Fruit fly (Drosophila melanogaster) Kc167 (cell line): ENCODE measurements around the gene CG15022.

Experiments
- Sin3A ChIP-seq: fragments of >200 bp; optimal IDR thresholded peaks from 2 replicates; lab custom pipeline; 2018; ENCODE audit warnings: missing external identifiers
- h ChIP-seq: fragments of >200 bp; optimal IDR thresholded peaks from 3 replicates; lab custom pipeline; 2018; ENCODE audit warnings: missing external identifiers
- psq ChIP-seq: fragments of >200 bp; optimal IDR thresholded peaks from 2 replicates; lab custom pipeline; 2017; ENCODE audit warnings: missing external identifiers

DNA sequence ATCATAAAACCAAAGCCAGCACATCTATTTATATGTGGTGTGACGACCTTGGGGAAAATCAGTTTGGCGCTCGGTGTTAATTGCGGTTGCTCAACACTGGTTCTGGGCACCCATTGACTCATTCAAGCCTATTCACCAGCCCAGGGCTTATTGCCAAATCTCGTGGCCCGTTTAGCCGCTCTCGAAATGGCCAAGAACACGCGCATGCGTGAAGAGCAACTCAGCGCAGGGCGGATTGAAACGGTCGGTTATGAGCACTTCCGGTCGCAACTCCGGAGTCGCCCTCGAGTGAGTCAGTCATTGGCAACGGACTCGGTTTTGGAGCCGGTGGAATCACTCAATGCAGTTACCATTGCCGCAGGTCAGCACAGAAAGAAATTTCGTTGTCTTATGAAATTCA, 29.4 kb upstream of the CG15022 start:
- TF ChIP-seq h (lab: Kevin White, UChicago): no peak
- TF ChIP-seq psq (lab: Kevin White, UChicago): no peak
- TF ChIP-seq Sin3A: no peak
